Fruit fly (Drosophila melanogaster): Measurements from ENCODE around the gene lectin-37Db.
A peak's percentile ranks its signal among the peaks of the same experiment; 100 is the strongest.

DNA sequence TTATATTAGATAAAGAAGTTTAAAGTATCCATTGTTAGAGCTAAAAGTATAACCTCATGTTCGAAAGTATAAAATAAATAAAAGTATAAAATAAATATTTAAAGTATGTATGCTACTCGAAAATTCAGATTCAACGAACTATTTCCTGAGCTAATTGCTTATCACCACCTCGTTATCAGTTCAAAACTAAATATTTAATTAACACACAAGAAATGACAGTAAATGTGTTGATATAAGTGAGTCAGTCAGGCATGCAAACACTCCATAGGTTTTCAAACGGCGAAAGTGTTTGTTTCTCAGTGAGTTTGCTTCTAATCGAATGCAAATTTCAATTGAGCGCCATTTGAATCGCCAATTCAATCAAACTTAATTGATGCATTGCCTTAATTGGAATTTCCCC is 15.4 kb downstream of the lectin-37Db start:
- TF ChIP-seq pad (GFP tag; optimal IDR thresholded peaks at IDR 0.05) (peak; percentile 26), kay (GFP tag; ENCODE audit: borderline replicate concordance) (no peak), CG5204 (GFP tag; optimal IDR thresholded peaks at IDR 0.05) (no peak), cnc (optimal IDR thresholded peaks at IDR 0.05) (no peak), Mnt (GFP tag; optimal IDR thresholded peaks at IDR 0.05) (no peak), ovo (GFP tag; optimal IDR thresholded peaks at IDR 0.05) (peak; percentile 34), CG7101 (tag; optimal IDR thresholded peaks at IDR 0.05) (peak; percentile 72), CG11617 (GFP tag; optimal IDR thresholded peaks at IDR 0.05) (peak; percentile 40), CG14711 (tag; optimal IDR thresholded peaks at IDR 0.05) (peak; percentile 10)
